Fruit fly (Drosophila melanogaster) whole organism, pupa: ENCODE data around the gene CG15544.
A peak's percentile ranks its signal among the peaks of the same experiment; 100 is the strongest.

Source experiments
- CG8159 ChIP-seq: fragments of 200-800 bp; sonication (Bioruptor generic); optimal IDR thresholded peaks from 3 replicates; lab custom pipeline; 2018; ENCODE audit warnings: missing biosample characterization, mild to moderate bottlenecking, missing genetic modification characterization, moderate library complexity
- CG8301 ChIP-seq: fragments of 200-800 bp; sonication (Bioruptor generic); optimal IDR thresholded peaks from 2 replicates; lab custom pipeline; 2018; ENCODE audit warnings: missing biosample characterization, mild to moderate bottlenecking, missing genetic modification characterization
- Ets98B ChIP-seq: fragments of 200-800 bp; sonication (Bioruptor generic); IDR thresholded peaks from 2 replicates; pipeline ENCODE4 v1.3.6; 2022; ENCODE audit warnings: missing biosample characterization, missing genetic modification characterization

- TF ChIP-seq Ets98B (peak; percentile 38; the same call in 1 of the 2 replicates), CG8159 (tag; lab: Kevin White, UChicago) (peak; percentile 9), CG8301 (peak; percentile 11)
These were observed 19.0 kb upstream of the CG15544 start, which contains the start of gene cindr for dm6 chr3R:30808346-30809286.
